Fruit fly (Drosophila melanogaster) whole organism, embryonic: ENCODE measurements around the gene CG18596.

ENCODE experiments used
- CG14667 ChIP-seq: fragments of 200-800 bp; sonication (Bioruptor generic); IDR thresholded peaks from 2 replicates; pipeline ENCODE4 v1.3.6; 2022; ENCODE audit warnings: missing biosample characterization, missing genetic modification characterization
- CG18599 ChIP-seq: fragments of 200-800 bp; sonication (Bioruptor generic); optimal IDR thresholded peaks from 3 replicates; lab custom pipeline; 2017; ENCODE audit warnings: missing biosample characterization, missing genetic modification characterization, mild to moderate bottlenecking, moderate library complexity, missing genetic modification reagents
- CG31224 ChIP-seq: fragments of 200-800 bp; sonication (Bioruptor generic); IDR thresholded peaks from 2 replicates; pipeline ENCODE4 v1.3.6; 2022; ENCODE audit warnings: missing biosample characterization, missing genetic modification characterization
- CG4854 ChIP-seq: fragments of 200-800 bp; sonication (Bioruptor generic); optimal IDR thresholded peaks from 2 replicates; lab custom pipeline; 2016; ENCODE audit warnings: missing biosample characterization, missing genetic modification characterization, inconsistent platforms
- CG8290 ChIP-seq, 3 experiments: fragments of 200-800 bp; sonication (Bioruptor generic); optimal IDR thresholded peaks; 2 replicates each; lab custom pipeline; 2016 to 2019; ENCODE audit warnings: missing biosample characterization in 3 of 3, missing genetic modification characterization in 3 of 3, mild to moderate bottlenecking in 2 of 3, moderate library complexity in 1 of 3
- CG8478 ChIP-seq: fragments of >200 bp; optimal IDR thresholded peaks from 2 replicates; lab custom pipeline; 2018
- CG9727 ChIP-seq: fragments of 200-800 bp; sonication (Bioruptor generic); optimal IDR thresholded peaks from 3 replicates; lab custom pipeline; 2017; ENCODE audit warnings: missing biosample characterization, mild to moderate bottlenecking, missing genetic modification characterization
- CoRest ChIP-seq: fragments of 200-800 bp; sonication (Bioruptor generic); optimal IDR thresholded peaks from 3 replicates; lab custom pipeline; 2018; ENCODE audit warnings: missing biosample characterization, mild to moderate bottlenecking, missing genetic modification characterization, moderate library complexity
- H15 ChIP-seq: fragments of 200-800 bp; sonication (Bioruptor generic); IDR thresholded peaks from 3 replicates; pipeline ENCODE4 v1.3.6; 2022; ENCODE audit warnings: missing biosample characterization, missing genetic modification characterization
- cas ChIP-seq: fragments of 200-800 bp; sonication (Bioruptor generic); IDR thresholded peaks from 2 replicates; pipeline ENCODE4 v1.3.6; 2022; ENCODE audit warnings: missing biosample characterization, missing genetic modification characterization
- nerfin-1 ChIP-seq: fragments of 200-800 bp; sonication (Bioruptor generic); optimal IDR thresholded peaks from 3 replicates; lab custom pipeline; 2019; ENCODE audit warnings: missing biosample characterization, mild to moderate bottlenecking, missing genetic modification characterization, moderate library complexity
- sug ChIP-seq: fragments of 200-800 bp; optimal IDR thresholded peaks from 2 replicates; lab custom pipeline; 2019; ENCODE audit warnings: missing biosample characterization, mild to moderate bottlenecking, missing genetic modification characterization, moderate library complexity

DNA sequence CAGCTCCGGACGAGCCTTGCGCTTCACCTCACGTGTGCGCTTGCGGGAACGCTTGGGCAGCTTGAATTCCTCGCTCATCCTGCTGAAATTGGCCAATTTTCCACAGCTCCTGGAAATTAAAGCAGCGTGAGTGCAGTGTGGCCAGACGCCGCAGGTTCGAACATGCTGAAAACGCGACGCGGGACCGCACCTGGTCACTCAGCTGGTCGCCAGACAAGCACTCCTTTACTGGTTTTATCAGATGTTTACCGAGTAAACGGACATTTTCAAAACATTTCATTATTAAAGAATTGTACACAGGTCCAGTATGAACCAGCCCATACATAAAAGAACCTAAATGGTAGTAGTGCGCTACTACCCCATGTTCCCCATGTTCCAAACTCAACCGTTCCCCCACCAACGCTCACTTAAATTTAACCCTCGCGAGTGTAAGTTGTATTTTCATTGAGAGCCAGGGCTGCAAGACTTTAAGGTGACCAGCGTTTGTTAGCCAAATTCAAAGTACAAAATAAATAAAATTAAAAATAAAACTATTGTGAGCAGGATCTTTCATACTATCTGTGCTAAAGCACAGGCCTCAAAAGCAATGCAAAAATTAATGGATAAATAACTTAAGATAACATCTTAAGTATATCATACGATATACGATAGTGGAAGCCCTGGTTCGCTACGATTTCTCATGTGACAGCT lies 13.4 kb upstream of the CG18596 start, which contains the start of the genes JMJD6, CG7071 and Muted:
- TF ChIP-seq CoRest (tag; lab: Kevin White, UChicago) (peak; percentile 94), CG4854 (GFP tag; lab: Kevin White, UChicago) (peak; percentile 92), sug (peak; percentile 88), CG18599 (peak; percentile 95), CG9727 (GFP tag; lab: Kevin White, UChicago) (peak; percentile 89), CG14667 (peak; percentile 89), cas (GFP tag; lab: Robert Waterston, UW) (peak; percentile 87), nerfin-1 (tag; lab: Kevin White, UChicago) (peak; percentile 88), CG8290 (GFP tag; optimal IDR thresholded peaks at IDR 0.05; lab: Kevin White, UChicago) (peak; percentile 35), CG8290 (tag; optimal IDR thresholded peaks at IDR 0.05; lab: Kevin White, UChicago) (peak; percentile 37 to 76), H15 (GFP tag; lab: Robert Waterston, UW) (peak; percentile 87), CG8478 (no peak), CG31224 (GFP tag; lab: Robert Waterston, UW) (peak; percentile 80)
